Fruit fly (Drosophila melanogaster): ENCODE data around the gene CG3306.

The CG3306 gene

dm6 chr3L:9601225-9601624, at the start of gene CG3306, which contains the start of gene CG3088:
TSS of gene CG3306 (plus strand) at chr3L:9601523.
TSS of gene CG3088 (minus strand) at chr3L:9601325.
- TF ChIP-seq Sin3A (optimal IDR thresholded peaks at IDR 0.05) = no peak
- TF ChIP-seq insv (optimal IDR thresholded peaks at IDR 0.05) = no peak
- no peak for TF ChIP-seq ttk (optimal IDR thresholded peaks at IDR 0.05)
- no peak for TF ChIP-seq h (optimal IDR thresholded peaks at IDR 0.05)
- TF ChIP-seq Myc (optimal IDR thresholded peaks at IDR 0.05) = no peak
- TF ChIP-seq psq (optimal IDR thresholded peaks at IDR 0.05) = no peak

dm6 chr3L:9552190-9552809, 49.0 kb upstream of the CG3306 start:
- TF ChIP-seq insv (optimal IDR thresholded peaks at IDR 0.05) (no peak), Sin3A (optimal IDR thresholded peaks at IDR 0.05) (no peak), h (optimal IDR thresholded peaks at IDR 0.05) (no peak), ttk (optimal IDR thresholded peaks at IDR 0.05) (no peak), Myc (optimal IDR thresholded peaks at IDR 0.05) (no peak), psq (optimal IDR thresholded peaks at IDR 0.05) (no peak)

- TF ChIP-seq insv (optimal IDR thresholded peaks at IDR 0.05) = no peak
- no peak for TF ChIP-seq Sin3A (optimal IDR thresholded peaks at IDR 0.05)
- TF ChIP-seq Myc (optimal IDR thresholded peaks at IDR 0.05) = no peak
- no peak for TF ChIP-seq h (optimal IDR thresholded peaks at IDR 0.05)
- TF ChIP-seq psq (optimal IDR thresholded peaks at IDR 0.05) = no peak
- TF ChIP-seq ttk (optimal IDR thresholded peaks at IDR 0.05) = no peak
Observed at dm6 chr3L:9555004-9555403, 46.3 kb upstream of the CG3306 start.

dm6 chr3L:9556666-9557065, 44.7 kb upstream of the CG3306 start:
- TF ChIP-seq psq (optimal IDR thresholded peaks at IDR 0.05) (no peak), insv (optimal IDR thresholded peaks at IDR 0.05) (no peak), h (optimal IDR thresholded peaks at IDR 0.05) (no peak), Myc (optimal IDR thresholded peaks at IDR 0.05) (no peak), Sin3A (optimal IDR thresholded peaks at IDR 0.05) (no peak), ttk (optimal IDR thresholded peaks at IDR 0.05) (no peak)

dm6 chr3L:9559040-9559439, 42.3 kb upstream of the CG3306 start:
- TF ChIP-seq psq (optimal IDR thresholded peaks at IDR 0.05) (no peak), Myc (optimal IDR thresholded peaks at IDR 0.05) (no peak), insv (optimal IDR thresholded peaks at IDR 0.05) (no peak), h (optimal IDR thresholded peaks at IDR 0.05) (no peak), ttk (optimal IDR thresholded peaks at IDR 0.05) (no peak), Sin3A (optimal IDR thresholded peaks at IDR 0.05) (no peak)

dm6 chr3L:9566849-9567248, 34.5 kb upstream of the CG3306 start:
- TF ChIP-seq insv (optimal IDR thresholded peaks at IDR 0.05) = no peak
- TF ChIP-seq Myc (optimal IDR thresholded peaks at IDR 0.05) = no peak
- TF ChIP-seq ttk (optimal IDR thresholded peaks at IDR 0.05) = no peak
- TF ChIP-seq h (optimal IDR thresholded peaks at IDR 0.05) = no peak
- TF ChIP-seq Sin3A (optimal IDR thresholded peaks at IDR 0.05) = no peak

- TF ChIP-seq h (optimal IDR thresholded peaks at IDR 0.05) (no peak), psq (optimal IDR thresholded peaks at IDR 0.05) (no peak), Sin3A (optimal IDR thresholded peaks at IDR 0.05) (no peak), Myc (optimal IDR thresholded peaks at IDR 0.05) (no peak), ttk (optimal IDR thresholded peaks at IDR 0.05) (no peak), insv (optimal IDR thresholded peaks at IDR 0.05) (no peak)
Observed at dm6 chr3L:9567748-9568147, 33.6 kb upstream of the CG3306 start.

- no peak for TF ChIP-seq ttk (optimal IDR thresholded peaks at IDR 0.05)
- no peak for TF ChIP-seq psq (optimal IDR thresholded peaks at IDR 0.05)
- no peak for TF ChIP-seq Sin3A (optimal IDR thresholded peaks at IDR 0.05)
- no peak for TF ChIP-seq Myc (optimal IDR thresholded peaks at IDR 0.05)
- no peak for TF ChIP-seq h (optimal IDR thresholded peaks at IDR 0.05)
- TF ChIP-seq insv (optimal IDR thresholded peaks at IDR 0.05) = no peak
Observed at dm6 chr3L:9569194-9569593, 32.1 kb upstream of the CG3306 start.

dm6 chr3L:9569849-9570248, 31.5 kb upstream of the CG3306 start:
- no peak for TF ChIP-seq Myc (optimal IDR thresholded peaks at IDR 0.05)
- TF ChIP-seq psq (optimal IDR thresholded peaks at IDR 0.05) = no peak
- TF ChIP-seq ttk (optimal IDR thresholded peaks at IDR 0.05) = no peak
- TF ChIP-seq Sin3A (optimal IDR thresholded peaks at IDR 0.05) = no peak
- TF ChIP-seq insv (optimal IDR thresholded peaks at IDR 0.05) = no peak
- no peak for TF ChIP-seq h (optimal IDR thresholded peaks at IDR 0.05)

dm6 chr3L:9571629-9572028, 29.7 kb upstream of the CG3306 start:
- TF ChIP-seq ttk (optimal IDR thresholded peaks at IDR 0.05) (no peak), psq (optimal IDR thresholded peaks at IDR 0.05) (no peak), insv (optimal IDR thresholded peaks at IDR 0.05) (no peak), Sin3A (optimal IDR thresholded peaks at IDR 0.05) (no peak), Myc (optimal IDR thresholded peaks at IDR 0.05) (no peak), h (optimal IDR thresholded peaks at IDR 0.05) (no peak)

- TF ChIP-seq Sin3A (optimal IDR thresholded peaks at IDR 0.05) (no peak), psq (optimal IDR thresholded peaks at IDR 0.05) (no peak), Myc (optimal IDR thresholded peaks at IDR 0.05) (no peak), ttk (optimal IDR thresholded peaks at IDR 0.05) (no peak), insv (optimal IDR thresholded peaks at IDR 0.05) (no peak), h (optimal IDR thresholded peaks at IDR 0.05) (no peak)
Observed at dm6 chr3L:9583388-9583787, 17.9 kb upstream of the CG3306 start.

dm6 chr3L:9597464-9597863, 3.9 kb upstream of the CG3306 start, which contains the start of gene Tmc:
TSS of gene Tmc (plus strand) at chr3L:9597764.
- no peak for TF ChIP-seq ttk (optimal IDR thresholded peaks at IDR 0.05)

dm6 chr3L:9598688-9599087, 2.6 kb upstream of the CG3306 start, which contains the start of gene CG3222:
TSS of gene CG3222 (plus strand) at chr3L:9598988.
- no peak for TF ChIP-seq Myc (optimal IDR thresholded peaks at IDR 0.05)
- TF ChIP-seq Sin3A (optimal IDR thresholded peaks at IDR 0.05) = no peak
- no peak for TF ChIP-seq insv (optimal IDR thresholded peaks at IDR 0.05)
- TF ChIP-seq h (optimal IDR thresholded peaks at IDR 0.05) = no peak
- TF ChIP-seq psq (optimal IDR thresholded peaks at IDR 0.05) = no peak

Data from Kc167 (cell line).